Worm (Caenorhabditis elegans) whole organism, L1 larva: ENCODE measurements around the gene ced-9.
"Not testable (repeated sequence)": the region's sequence is repeated elsewhere in the genome, so short reads cannot be mapped to it uniquely, and the experiment has no call there.

Experiments used
- nhr-84 ChIP-seq: sonication (generic microtip); optimal IDR thresholded peaks from 2 replicates; lab custom pipeline; 2017; ENCODE audit warnings: missing biosample characterization, missing genetic modification characterization
- skn-1 ChIP-seq: fragments of 150-350 bp; optimal IDR thresholded peaks from 2 replicates; lab custom pipeline; 2014; ENCODE audit warnings: missing biosample characterization, missing genetic modification characterization

- not testable (repeated sequence) for TF ChIP-seq skn-1, nhr-84 (tag; lab: Kevin White, UChicago)
Observed at ce11 chrIII:10320228-10320705, 14.7 kb upstream of the ced-9 start.
